Worm (Caenorhabditis elegans): ENCODE data around the gene F28F9.3.

The F28F9.3 gene

ce11 chrIV:3820133-3820532, 6.6 kb upstream of the F28F9.3 start:
- TF ChIP-seq hmbx-1 (tag; optimal IDR thresholded peaks at IDR 0.05) (no peak), ceh-36 (tag; optimal IDR thresholded peaks at IDR 0.05) (no peak), aly-1 (tag; optimal IDR thresholded peaks at IDR 0.05) (no peak), pes-1 (GFP tag; IDR thresholded peaks at IDR 0.05) (no peak), ets-7 (tag; optimal IDR thresholded peaks at IDR 0.05) (no peak), ama-1 (optimal IDR thresholded peaks at IDR 0.05) (no peak), scrt-1 (GFP tag; IDR thresholded peaks at IDR 0.05) (no peak), sea-1 (GFP tag; conservative IDR thresholded peaks at IDR 0.05) (no peak), ceh-13 (GFP tag; optimal IDR thresholded peaks at IDR 0.05) (no peak), hnd-1 (tag; optimal IDR thresholded peaks at IDR 0.05) (no peak), hmg-4 (GFP tag; optimal IDR thresholded peaks at IDR 0.05) (no peak), F13C5.2 (tag; optimal IDR thresholded peaks at IDR 0.05) (no peak), tbx-37 (GFP tag; conservative IDR thresholded peaks at IDR 0.05) (no peak), tbx-11 (GFP tag; IDR thresholded peaks at IDR 0.05) (no peak), B0310.2 (tag; optimal IDR thresholded peaks at IDR 0.05) (no peak), flt-1 (GFP tag; IDR thresholded peaks at IDR 0.05) (no peak), tra-4 (tag; optimal IDR thresholded peaks at IDR 0.05) (no peak)

ce11 chrIV:3821554-3821953, 5.1 kb upstream of the F28F9.3 start:
- no peak for TF ChIP-seq aly-1 (tag; optimal IDR thresholded peaks at IDR 0.05)
- TF ChIP-seq hmg-4 (GFP tag; optimal IDR thresholded peaks at IDR 0.05): no peak
- TF ChIP-seq scrt-1 (GFP tag; IDR thresholded peaks at IDR 0.05): no peak
- TF ChIP-seq B0310.2 (tag; optimal IDR thresholded peaks at IDR 0.05): no peak
- no peak for TF ChIP-seq hmbx-1 (tag; optimal IDR thresholded peaks at IDR 0.05)
- no peak for TF ChIP-seq ets-7 (tag; optimal IDR thresholded peaks at IDR 0.05)
- no peak for TF ChIP-seq ama-1 (optimal IDR thresholded peaks at IDR 0.05)
- TF ChIP-seq flt-1 (GFP tag; IDR thresholded peaks at IDR 0.05): no peak
- no peak for TF ChIP-seq hnd-1 (tag; optimal IDR thresholded peaks at IDR 0.05)
- no peak for TF ChIP-seq pes-1 (GFP tag; IDR thresholded peaks at IDR 0.05)
- TF ChIP-seq ceh-36 (tag; optimal IDR thresholded peaks at IDR 0.05): no peak
- TF ChIP-seq tbx-11 (GFP tag; IDR thresholded peaks at IDR 0.05): no peak
- TF ChIP-seq sea-1 (GFP tag; conservative IDR thresholded peaks at IDR 0.05): no peak

DNA sequence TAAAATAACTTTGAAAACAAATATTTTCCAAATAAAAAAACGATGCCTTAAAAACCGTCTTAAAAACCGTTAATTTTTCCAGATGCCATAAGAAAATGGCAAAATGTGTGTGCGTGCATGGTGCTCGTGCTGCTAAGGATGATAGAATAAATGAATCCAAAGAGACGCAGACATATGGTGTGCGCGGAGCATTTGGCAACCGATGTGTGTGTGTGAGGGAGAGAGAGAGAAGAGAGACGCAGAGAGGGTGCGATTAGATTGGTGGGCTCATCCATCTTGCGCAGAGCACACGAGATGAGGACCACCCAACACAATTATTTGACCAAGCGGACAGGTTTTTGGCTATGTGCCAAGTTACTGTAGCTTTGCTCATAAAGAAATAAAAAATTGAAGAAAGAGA, 2.0 kb upstream of the F28F9.3 start:
- no peak for TF ChIP-seq tra-4 (tag; optimal IDR thresholded peaks at IDR 0.05)
- no peak for TF ChIP-seq hnd-1 (tag; optimal IDR thresholded peaks at IDR 0.05)
- TF ChIP-seq F13C5.2 (tag; optimal IDR thresholded peaks at IDR 0.05): peak; percentile 18
- peak; percentile 20 for TF ChIP-seq hmg-4 (GFP tag; optimal IDR thresholded peaks at IDR 0.05)

DNA sequence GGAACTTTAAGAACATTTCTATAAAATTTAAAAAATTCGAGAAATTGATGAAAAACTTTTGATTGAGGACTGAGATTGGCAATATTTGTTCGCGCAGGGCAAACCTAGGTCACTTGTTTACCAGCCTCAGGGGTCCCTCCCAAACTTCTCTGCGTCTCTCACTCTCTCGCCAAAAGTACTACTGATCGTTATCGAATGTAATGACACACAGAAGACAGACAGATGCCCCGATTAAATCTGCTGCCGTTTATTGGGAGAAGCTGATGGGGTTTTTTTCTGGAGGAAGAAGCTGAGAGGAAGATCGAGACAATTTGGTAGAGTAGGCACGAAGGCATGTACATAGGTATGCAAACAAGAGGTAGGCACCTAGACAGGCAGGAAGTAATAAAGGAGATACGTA, 1.3 kb upstream of the F28F9.3 start:
- no peak for TF ChIP-seq pes-1 (GFP tag; IDR thresholded peaks at IDR 0.05)

DNA sequence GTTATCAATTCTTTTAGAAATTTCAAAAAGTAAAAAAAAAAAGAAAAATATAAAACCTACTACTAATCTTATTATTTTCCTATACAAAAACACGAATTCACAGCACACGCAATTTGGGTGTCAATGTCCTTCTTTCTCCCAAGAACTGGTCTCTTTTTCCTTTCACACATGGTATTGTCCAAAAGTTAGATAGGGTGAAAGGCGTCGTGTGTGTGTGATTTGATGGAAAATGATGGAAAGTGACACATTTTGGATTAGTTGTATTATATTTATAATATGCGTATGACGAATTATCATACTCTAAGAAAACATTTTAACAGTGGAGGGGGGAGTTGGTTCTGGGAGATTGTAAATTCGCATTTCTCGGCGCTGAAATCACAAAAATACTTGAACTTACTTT, 1.0 kb downstream of the F28F9.3 start:
- TF ChIP-seq B0310.2 (tag; optimal IDR thresholded peaks at IDR 0.05) (no peak), hmg-4 (GFP tag; optimal IDR thresholded peaks at IDR 0.05) (no peak), ceh-13 (GFP tag; optimal IDR thresholded peaks at IDR 0.05) (no peak), sea-1 (GFP tag; conservative IDR thresholded peaks at IDR 0.05) (no peak), tbx-37 (GFP tag; conservative IDR thresholded peaks at IDR 0.05) (no peak), tra-4 (tag; optimal IDR thresholded peaks at IDR 0.05) (no peak), hmbx-1 (tag; optimal IDR thresholded peaks at IDR 0.05) (no peak), scrt-1 (GFP tag; IDR thresholded peaks at IDR 0.05) (no peak), ets-7 (tag; optimal IDR thresholded peaks at IDR 0.05) (no peak), ama-1 (optimal IDR thresholded peaks at IDR 0.05) (no peak), ceh-36 (tag; optimal IDR thresholded peaks at IDR 0.05) (no peak), flt-1 (GFP tag; IDR thresholded peaks at IDR 0.05) (no peak), pes-1 (GFP tag; IDR thresholded peaks at IDR 0.05) (no peak), aly-1 (tag; optimal IDR thresholded peaks at IDR 0.05) (no peak), F13C5.2 (tag; optimal IDR thresholded peaks at IDR 0.05) (no peak), hnd-1 (tag; optimal IDR thresholded peaks at IDR 0.05) (no peak), tbx-11 (GFP tag; IDR thresholded peaks at IDR 0.05) (no peak)

DNA sequence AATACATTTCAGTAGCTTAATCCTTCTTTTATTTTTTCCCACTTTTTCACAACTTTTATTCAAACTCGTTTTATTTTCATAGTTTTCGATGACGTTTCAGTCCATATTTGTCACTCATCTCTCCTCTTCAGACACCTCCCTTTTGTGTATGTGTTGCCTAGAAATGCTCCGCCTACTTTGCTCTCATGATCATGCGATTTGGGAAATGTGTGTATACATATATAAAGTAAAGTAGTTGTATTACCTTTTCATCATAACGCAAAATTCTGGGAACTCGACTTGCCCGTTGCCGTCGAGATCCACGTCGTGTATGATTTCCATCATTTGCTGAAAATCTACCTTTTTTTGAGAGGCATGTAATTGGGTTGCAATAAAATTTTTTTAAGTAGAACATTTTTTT, 5.3 kb downstream of the F28F9.3 start:
- no peak for TF ChIP-seq hnd-1 (tag; optimal IDR thresholded peaks at IDR 0.05)
- TF ChIP-seq hmg-4 (GFP tag; optimal IDR thresholded peaks at IDR 0.05): no peak
- TF ChIP-seq ama-1 (optimal IDR thresholded peaks at IDR 0.05): no peak
- TF ChIP-seq ceh-36 (tag; optimal IDR thresholded peaks at IDR 0.05): no peak
- no peak for TF ChIP-seq hmbx-1 (tag; optimal IDR thresholded peaks at IDR 0.05)
- TF ChIP-seq tra-4 (tag; optimal IDR thresholded peaks at IDR 0.05): no peak

ce11 chrIV:3833778-3834177, 7.1 kb downstream of the F28F9.3 start:
- no peak for TF ChIP-seq ceh-13 (GFP tag; optimal IDR thresholded peaks at IDR 0.05)
- no peak for TF ChIP-seq tra-4 (tag; optimal IDR thresholded peaks at IDR 0.05)
- no peak for TF ChIP-seq scrt-1 (GFP tag; IDR thresholded peaks at IDR 0.05)
- TF ChIP-seq ets-7 (tag; optimal IDR thresholded peaks at IDR 0.05): no peak
- TF ChIP-seq hnd-1 (tag; optimal IDR thresholded peaks at IDR 0.05): no peak
- TF ChIP-seq tbx-37 (GFP tag; conservative IDR thresholded peaks at IDR 0.05): no peak
- TF ChIP-seq flt-1 (GFP tag; IDR thresholded peaks at IDR 0.05): no peak
- no peak for TF ChIP-seq aly-1 (tag; optimal IDR thresholded peaks at IDR 0.05)
- TF ChIP-seq hmg-4 (GFP tag; optimal IDR thresholded peaks at IDR 0.05): no peak
- no peak for TF ChIP-seq B0310.2 (tag; optimal IDR thresholded peaks at IDR 0.05)
- no peak for TF ChIP-seq ama-1 (optimal IDR thresholded peaks at IDR 0.05)
- no peak for TF ChIP-seq ceh-36 (tag; optimal IDR thresholded peaks at IDR 0.05)
- TF ChIP-seq hmbx-1 (tag; optimal IDR thresholded peaks at IDR 0.05): no peak
- TF ChIP-seq tbx-11 (GFP tag; IDR thresholded peaks at IDR 0.05): no peak
- no peak for TF ChIP-seq sea-1 (GFP tag; conservative IDR thresholded peaks at IDR 0.05)
- no peak for TF ChIP-seq F13C5.2 (tag; optimal IDR thresholded peaks at IDR 0.05)
- no peak for TF ChIP-seq pes-1 (GFP tag; IDR thresholded peaks at IDR 0.05)

- TF ChIP-seq hmg-4 (GFP tag; optimal IDR thresholded peaks at IDR 0.05) (no peak), aly-1 (tag; optimal IDR thresholded peaks at IDR 0.05) (no peak), pes-1 (GFP tag; IDR thresholded peaks at IDR 0.05) (no peak), ceh-36 (tag; optimal IDR thresholded peaks at IDR 0.05) (no peak)
Observed at ce11 chrIV:3835065-3835464, 8.4 kb downstream of the F28F9.3 start, which contains the start of gene cal-3. Gene cal-3, minus strand, starts transcription at chrIV:3835165.
